Worm (Caenorhabditis elegans) whole organism, L3 larva: ENCODE data around the gene lgc-26.

Experiments used
- R02D3.7 ChIP-seq: fragments of 150-350 bp; optimal IDR thresholded peaks from 2 replicates; lab custom pipeline; 2014; ENCODE audit warnings: missing biosample characterization, missing genetic modification characterization
- ZK546.5 ChIP-seq: sonication (generic microtip); optimal IDR thresholded peaks from 2 replicates; lab custom pipeline; 2017; ENCODE audit warnings: missing biosample characterization, missing genetic modification characterization
- aly-2 ChIP-seq: fragments of 150-350 bp; optimal IDR thresholded peaks from 2 replicates; lab custom pipeline; 2014; ENCODE audit warnings: missing biosample characterization, missing genetic modification characterization
- ama-1 ChIP-seq: fragments of 150-350 bp; optimal IDR thresholded peaks from 2 replicates; lab custom pipeline; 2018
- ceh-16 ChIP-seq: sonication (generic microtip); optimal IDR thresholded peaks from 2 replicates; lab custom pipeline; 2017; ENCODE audit warnings: missing biosample characterization, missing genetic modification characterization
- ceh-28 ChIP-seq: fragments of 150-350 bp; optimal IDR thresholded peaks from 2 replicates; lab custom pipeline; 2014; ENCODE audit warnings: missing biosample characterization, missing genetic modification reagents, missing genetic modification characterization
- ceh-82 ChIP-seq: fragments of 150-350 bp; optimal IDR thresholded peaks from 2 replicates; lab custom pipeline; 2014; ENCODE audit warnings: missing biosample characterization, missing genetic modification characterization
- daf-12 ChIP-seq: fragments of 150-350 bp; optimal IDR thresholded peaks from 2 replicates; lab custom pipeline; 2014; ENCODE audit warnings: missing biosample characterization, missing genetic modification reagents, missing genetic modification characterization
- egl-27 ChIP-seq: sonication (generic microtip); optimal IDR thresholded peaks from 4 replicates; lab custom pipeline; 2017; ENCODE audit warnings: missing biosample characterization, missing genetic modification reagents, missing genetic modification characterization
- egl-5 ChIP-seq: fragments of 150-350 bp; optimal IDR thresholded peaks from 2 replicates; lab custom pipeline; 2017; ENCODE audit warnings: missing biosample characterization, missing genetic modification reagents, missing genetic modification characterization, inconsistent platforms
- elt-1 ChIP-seq: fragments of 150-350 bp; optimal IDR thresholded peaks from 2 replicates; lab custom pipeline; 2014; ENCODE audit warnings: missing biosample characterization, missing genetic modification characterization
- elt-2 ChIP-seq: sonication (generic microtip); optimal IDR thresholded peaks from 2 replicates; lab custom pipeline; 2016; ENCODE audit warnings: missing genetic modification reagents, mild to moderate bottlenecking, missing genetic modification characterization, missing compliant biosample characterization
- elt-3 ChIP-seq, 3 experiments: fragments of 150-350 bp in 1 of 3; sonication (generic microtip) in 2 of 3; optimal IDR thresholded peaks; 2 replicates in 2 of 3; 4 replicates in 1 of 3; lab custom pipeline; 2014 to 2017; ENCODE audit warnings: missing biosample characterization in 3 of 3, missing genetic modification characterization in 3 of 3
- fkh-10 ChIP-seq: sonication (generic microtip); optimal IDR thresholded peaks from 2 replicates; lab custom pipeline; 2017; ENCODE audit warnings: missing biosample characterization, missing genetic modification reagents, missing genetic modification characterization
- fkh-2 ChIP-seq: fragments of 150-350 bp; optimal IDR thresholded peaks from 2 replicates; lab custom pipeline; 2014; ENCODE audit warnings: missing biosample characterization, missing genetic modification reagents, missing genetic modification characterization
- jun-1 ChIP-seq: fragments of 150-350 bp; optimal IDR thresholded peaks from 2 replicates; lab custom pipeline; 2014; ENCODE audit warnings: missing biosample characterization, missing genetic modification reagents, missing genetic modification characterization
- lin-15B ChIP-seq: fragments of 150-350 bp; optimal IDR thresholded peaks from 2 replicates; lab custom pipeline; 2014; ENCODE audit warnings: missing biosample characterization, missing genetic modification characterization
- lsy-12 ChIP-seq: sonication (generic microtip); optimal IDR thresholded peaks from 2 replicates; lab custom pipeline; 2016; ENCODE audit warnings: mild to moderate bottlenecking, missing genetic modification characterization, missing compliant biosample characterization
- mdl-1 ChIP-seq: fragments of 150-350 bp; optimal IDR thresholded peaks from 2 replicates; lab custom pipeline; 2014; ENCODE audit warnings: missing biosample characterization, missing genetic modification characterization
- nfya-1 ChIP-seq: sonication (generic microtip); optimal IDR thresholded peaks from 2 replicates; lab custom pipeline; 2017; ENCODE audit warnings: missing genetic modification characterization, mild to moderate bottlenecking, missing compliant biosample characterization, antibody characterized with exemption, moderate library complexity; ENCODE audit not compliant: insufficient read depth
- nhr-11 ChIP-seq: fragments of 150-350 bp; optimal IDR thresholded peaks from 2 replicates; lab custom pipeline; 2014; ENCODE audit warnings: missing biosample characterization, missing genetic modification characterization
- nhr-12 ChIP-seq: fragments of 150-350 bp; optimal IDR thresholded peaks from 2 replicates; lab custom pipeline; 2014; ENCODE audit warnings: missing biosample characterization, missing genetic modification characterization
- nhr-23 ChIP-seq: fragments of 150-350 bp; optimal IDR thresholded peaks from 2 replicates; lab custom pipeline; 2014; ENCODE audit warnings: missing biosample characterization, missing genetic modification reagents, missing genetic modification characterization
- nhr-237 ChIP-seq: fragments of 150-350 bp; optimal IDR thresholded peaks from 2 replicates; lab custom pipeline; 2014; ENCODE audit warnings: missing biosample characterization, missing genetic modification characterization
- nhr-28 ChIP-seq: fragments of 150-350 bp; optimal IDR thresholded peaks from 2 replicates; lab custom pipeline; 2014; ENCODE audit warnings: missing biosample characterization, missing genetic modification characterization
- nhr-43 ChIP-seq: sonication (generic microtip); optimal IDR thresholded peaks from 2 replicates; lab custom pipeline; 2016; ENCODE audit warnings: mild to moderate bottlenecking, missing genetic modification characterization, missing compliant biosample characterization; ENCODE audit not compliant: poor library complexity, severe bottlenecking
- nhr-67 ChIP-seq: fragments of 150-350 bp; optimal IDR thresholded peaks from 2 replicates; lab custom pipeline; 2014; ENCODE audit warnings: missing biosample characterization, missing genetic modification characterization
- nhr-76 ChIP-seq: fragments of 150-350 bp; sonication (generic microtip); optimal IDR thresholded peaks from 5 replicates; lab custom pipeline; 2014; ENCODE audit warnings: missing biosample characterization, missing genetic modification characterization
- nhr-77 ChIP-seq: fragments of 150-350 bp; optimal IDR thresholded peaks from 2 replicates; lab custom pipeline; 2014; ENCODE audit warnings: missing biosample characterization, missing genetic modification characterization
- pqm-1 ChIP-seq: fragments of 150-350 bp; optimal IDR thresholded peaks from 2 replicates; lab custom pipeline; 2017; ENCODE audit warnings: missing biosample characterization, missing genetic modification characterization, inconsistent platforms
- sea-2 ChIP-seq: fragments of 150-350 bp; sonication (generic microtip); optimal IDR thresholded peaks from 4 replicates; lab custom pipeline; 2014; ENCODE audit warnings: missing biosample characterization, missing genetic modification reagents, missing genetic modification characterization
- skn-1 ChIP-seq: fragments of 150-350 bp; optimal IDR thresholded peaks from 2 replicates; lab custom pipeline; 2014; ENCODE audit warnings: missing biosample characterization, missing genetic modification characterization
- snpc-4 ChIP-seq: fragments of 150-350 bp; optimal IDR thresholded peaks from 2 replicates; lab custom pipeline; 2014; ENCODE audit warnings: missing biosample characterization, missing genetic modification characterization
- tbx-2 ChIP-seq: sonication (generic microtip); optimal IDR thresholded peaks from 2 replicates; lab custom pipeline; 2016; ENCODE audit warnings: mild to moderate bottlenecking, missing genetic modification characterization, missing compliant biosample characterization
- unc-39 ChIP-seq: sonication (generic microtip); optimal IDR thresholded peaks from 4 replicates; lab custom pipeline; 2017; ENCODE audit warnings: missing biosample characterization, missing genetic modification characterization
- unc-62 ChIP-seq: fragments of 150-350 bp; sonication (generic microtip); optimal IDR thresholded peaks from 4 replicates; lab custom pipeline; 2014; ENCODE audit warnings: missing biosample characterization, missing genetic modification reagents, missing genetic modification characterization
- ztf-11 ChIP-seq: fragments of 150-350 bp; optimal IDR thresholded peaks from 2 replicates; lab custom pipeline; 2014; ENCODE audit warnings: missing biosample characterization, missing genetic modification characterization
- ztf-4 ChIP-seq: fragments of 150-350 bp; optimal IDR thresholded peaks from 2 replicates; lab custom pipeline; 2014; ENCODE audit warnings: missing biosample characterization, missing genetic modification characterization

The lgc-26 gene

DNA sequence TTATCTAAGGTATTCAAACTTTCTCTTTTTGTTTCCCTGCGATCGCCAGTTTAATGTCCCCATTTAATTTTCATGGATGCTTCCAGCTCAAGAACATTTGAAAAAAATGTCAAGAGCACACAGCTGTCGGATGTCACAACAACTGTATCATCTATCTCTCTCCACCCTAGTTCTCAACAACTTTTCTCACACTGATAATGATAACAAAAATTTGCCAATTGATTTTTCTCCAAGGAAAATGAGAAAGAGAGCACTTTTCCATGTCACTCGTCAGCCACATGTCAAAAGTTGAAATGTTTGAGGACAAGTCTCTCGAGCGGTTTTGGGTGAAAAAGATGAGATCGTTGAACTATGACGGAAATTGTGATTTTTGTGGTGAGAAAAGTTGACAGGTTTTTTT lies 13.0 kb downstream of the lgc-26 start:
- TF ChIP-seq egl-27 (tag; lab: Kevin White, UChicago) (no peak), nfya-1 (tag; lab: Kevin White, UChicago) (peak; percentile 48), mdl-1 (no peak), egl-5 (tag; lab: Kevin White, UChicago) (peak; percentile 70), elt-3 (tag; optimal IDR thresholded peaks at IDR 0.05; lab: Kevin White, UChicago) (no peak), ceh-82 (no peak), unc-62 (peak; percentile 83), nhr-76 (tag; lab: Kevin White, UChicago) (no peak), sea-2 (GFP tag; lab: Kevin White, UChicago) (no peak)

DNA sequence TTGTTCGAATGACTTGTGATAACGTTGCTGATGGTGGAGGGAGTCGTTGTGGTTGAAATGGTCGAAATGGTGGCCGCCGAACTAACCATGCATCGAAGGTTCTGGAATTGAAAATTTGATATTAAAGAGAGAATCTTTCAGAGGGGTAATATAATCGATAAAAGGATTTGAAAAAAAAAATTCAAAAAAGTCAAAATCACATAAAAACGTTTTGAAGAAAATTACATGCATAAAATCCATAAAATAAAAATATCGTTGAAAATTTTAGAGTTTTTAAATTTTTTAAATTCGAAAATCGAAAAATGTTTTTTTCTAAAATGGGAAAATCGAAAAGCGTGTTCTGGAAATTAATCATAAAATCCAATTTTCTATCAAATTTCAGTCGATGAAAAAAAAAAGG lies 13.5 kb downstream of the lgc-26 start, which contains the start of gene npr-5:
Gene npr-5 (minus strand): TSS at position 101 of the 400 bp plus-strand sequence.
- TF ChIP-seq nhr-23 (tag; lab: Kevin White, UChicago) (no peak), elt-2 (tag; lab: Kevin White, UChicago) (no peak), lsy-12 (tag; lab: Kevin White, UChicago) (no peak), jun-1 (tag; lab: Kevin White, UChicago) (no peak), elt-1 (no peak), unc-39 (tag; lab: Kevin White, UChicago) (no peak), mdl-1 (no peak), nhr-11 (tag; lab: Kevin White, UChicago) (no peak), ceh-28 (tag; lab: Kevin White, UChicago) (no peak), pqm-1 (tag; lab: Kevin White, UChicago) (no peak), nhr-77 (tag; lab: Kevin White, UChicago) (no peak), ceh-82 (no peak), nhr-67 (tag; lab: Kevin White, UChicago) (no peak), ceh-16 (no peak), ztf-4 (tag; lab: Kevin White, UChicago) (no peak)

DNA sequence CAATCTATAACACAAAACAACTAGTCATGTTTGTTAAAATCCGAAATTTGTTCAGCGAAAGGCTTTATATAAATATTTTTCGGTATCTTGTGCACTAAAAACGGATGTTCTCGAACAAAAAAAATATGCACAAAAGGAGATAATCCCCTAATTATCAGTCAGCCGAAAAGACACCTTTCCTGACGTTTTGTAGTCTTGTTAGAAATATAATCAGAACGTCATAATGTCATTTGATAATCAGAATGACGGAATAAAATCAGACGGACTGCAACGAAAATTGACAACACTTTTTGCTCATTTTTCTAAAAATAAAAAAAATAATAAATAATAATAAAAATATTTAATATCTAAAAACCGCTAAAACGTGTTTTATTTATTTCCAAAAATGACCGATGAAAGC lies 15.8 kb downstream of the lgc-26 start:
- no peak for TF ChIP-seq ceh-82
- TF ChIP-seq fkh-10 (GFP tag; lab: Kevin White, UChicago) = no peak
- TF ChIP-seq nhr-43 = no peak
- no peak for TF ChIP-seq R02D3.7 (tag; lab: Kevin White, UChicago)
- TF ChIP-seq ama-1 (lab: Kevin White, UChicago) = no peak
- no peak for TF ChIP-seq sea-2 (GFP tag; lab: Kevin White, UChicago)
- TF ChIP-seq nhr-28 (tag; lab: Kevin White, UChicago) = no peak
- TF ChIP-seq nhr-12 (tag; lab: Kevin White, UChicago) = no peak
- TF ChIP-seq egl-5 (tag; lab: Kevin White, UChicago) = no peak
- TF ChIP-seq daf-12 = no peak
- TF ChIP-seq nhr-77 (tag; lab: Kevin White, UChicago) = no peak
- TF ChIP-seq elt-3 (tag; optimal IDR thresholded peaks at IDR 0.05; lab: Kevin White, UChicago) = no peak

DNA sequence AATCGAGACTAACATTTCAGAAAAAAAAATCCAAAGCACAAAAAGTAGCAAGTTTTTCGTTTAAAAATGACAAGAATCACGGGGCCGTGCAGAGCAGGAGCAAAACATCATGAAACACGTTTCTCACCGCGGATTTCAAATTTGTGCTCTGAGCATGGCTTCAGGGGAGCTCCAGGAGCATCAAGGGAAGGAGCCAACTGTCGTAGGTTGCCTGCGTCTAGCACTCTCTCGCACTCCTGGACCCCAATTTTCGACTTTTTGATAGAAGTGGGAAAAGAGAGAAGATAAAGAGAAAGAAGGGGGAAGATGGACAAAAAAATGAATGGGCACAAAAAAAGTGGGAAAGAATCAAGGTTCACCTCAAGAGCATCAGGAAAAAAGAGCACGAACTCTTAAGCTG lies 16.7 kb downstream of the lgc-26 start:
- no peak for TF ChIP-seq lin-15B (tag; lab: Kevin White, UChicago)
- no peak for TF ChIP-seq ztf-11
- TF ChIP-seq daf-12 = no peak
- no peak for TF ChIP-seq nhr-23 (tag; lab: Kevin White, UChicago)
- TF ChIP-seq ceh-82 = no peak
- no peak for TF ChIP-seq snpc-4 (tag; lab: Kevin White, UChicago)
- TF ChIP-seq nhr-76 (tag; lab: Kevin White, UChicago) = no peak
- TF ChIP-seq unc-62 = no peak
- no peak for TF ChIP-seq egl-27 (tag; lab: Kevin White, UChicago)
- TF ChIP-seq ama-1 (lab: Kevin White, UChicago) = no peak
- TF ChIP-seq skn-1 (tag; lab: Kevin White, UChicago) = no peak
- TF ChIP-seq fkh-2 (tag; lab: Kevin White, UChicago) = no peak
- TF ChIP-seq elt-3 (tag; optimal IDR thresholded peaks at IDR 0.05; lab: Kevin White, UChicago) = no peak
- no peak for TF ChIP-seq nhr-237 (tag; lab: Kevin White, UChicago)

DNA sequence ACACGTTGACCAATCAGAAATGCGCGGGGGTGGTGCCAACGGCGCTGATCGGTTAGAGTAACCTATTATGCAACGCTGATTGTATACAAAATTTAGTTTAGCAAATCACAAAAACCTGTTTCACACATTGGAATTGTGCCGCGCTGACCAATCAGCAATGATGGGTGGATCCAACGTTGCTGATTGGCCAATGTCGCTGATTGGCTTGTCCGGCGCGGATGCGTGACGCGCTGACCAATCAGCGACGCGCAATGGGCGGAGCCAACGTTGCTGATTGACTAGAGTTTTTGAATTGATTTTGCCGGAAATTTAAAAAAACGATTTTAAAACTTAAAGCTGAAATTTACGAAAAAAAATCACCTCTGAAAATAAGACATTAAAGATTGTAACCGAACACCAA lies 17.2 kb downstream of the lgc-26 start:
- TF ChIP-seq aly-2 (no peak), tbx-2 (no peak), lsy-12 (tag; lab: Kevin White, UChicago) (no peak), ZK546.5 (no peak), nfya-1 (tag; lab: Kevin White, UChicago) (peak; percentile 89), R02D3.7 (tag; lab: Kevin White, UChicago) (no peak)
